Worm (Caenorhabditis elegans) whole organism, L4/young adult: ENCODE results near the gene Y39B6A.13.

Experiments
- W03F9.2 ChIP-seq: fragments of 150-350 bp; optimal IDR thresholded peaks from 2 replicates; lab custom pipeline; 2014; ENCODE audit warnings: missing biosample characterization, missing genetic modification characterization
- dao-5 ChIP-seq: sonication (generic microtip); optimal IDR thresholded peaks from 2 replicates; lab custom pipeline; 2016; ENCODE audit warnings: missing genotype, missing genetic modification characterization, moderate library complexity, missing compliant biosample characterization
- him-1 ChIP-seq: sonication (generic microtip); optimal IDR thresholded peaks from 2 replicates; lab custom pipeline; 2016; ENCODE audit warnings: missing genotype, missing genetic modification reagents, missing genetic modification characterization, missing compliant biosample characterization

- TF ChIP-seq W03F9.2 = no peak
- no peak for TF ChIP-seq him-1 (tag; lab: Kevin White, UChicago)
- TF ChIP-seq dao-5 (tag; lab: Kevin White, UChicago) = no peak
These were observed 28.3 kb downstream of the Y39B6A.13 start for ce11 chrV:19090885-19091284.
